Worm (Caenorhabditis elegans): ENCODE results near the gene F17A2.13.

F17A2.13 gene

DNA sequence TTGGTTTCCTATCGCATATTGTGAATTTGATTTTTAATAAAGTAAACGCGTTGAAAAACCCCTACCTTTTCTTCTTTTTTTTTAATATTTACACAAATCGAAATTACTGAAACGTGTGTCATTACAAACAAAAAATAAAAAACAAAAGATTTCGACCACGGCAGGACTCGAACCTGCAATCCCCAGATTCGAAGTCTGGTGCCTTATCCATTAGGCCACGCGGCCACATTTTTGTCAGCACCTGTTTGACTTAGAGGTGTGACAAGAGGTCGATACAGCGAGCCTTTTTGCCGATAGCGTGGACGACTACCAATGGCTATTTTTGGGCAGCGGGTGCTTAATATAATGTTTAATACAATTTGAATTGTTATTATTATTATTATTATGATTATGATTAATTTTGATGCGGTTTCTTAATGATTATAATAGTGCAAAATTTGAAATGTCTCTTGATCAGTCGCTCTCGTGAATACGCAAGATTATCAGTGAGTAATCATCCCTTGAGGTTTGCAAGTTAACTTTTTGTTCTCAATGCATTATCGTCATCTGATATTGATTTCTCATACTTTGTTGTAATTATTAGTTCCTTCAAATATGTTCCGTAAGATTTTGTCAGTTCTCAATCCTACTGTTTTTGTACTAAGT is 16.5 kb downstream of the F17A2.13 start, which contains the start of gene srd-44 (continued):
- TF ChIP-seq ceh-79 (tag; optimal IDR thresholded peaks at IDR 0.05) (no peak), hrde-1 (tag; optimal IDR thresholded peaks at IDR 0.05; ENCODE audit: borderline replicate concordance) (peak; percentile 26), bed-1 (GFP tag; IDR thresholded peaks at IDR 0.05) (no peak), tbx-9 (tag; optimal IDR thresholded peaks at IDR 0.05; ENCODE audit: borderline replicate concordance) (no peak), F55B11.4 (tag; optimal IDR thresholded peaks at IDR 0.05; ENCODE audit: borderline replicate concordance, insufficient read depth) (no peak), B0019.2 (GFP tag; conservative IDR thresholded peaks at IDR 0.05) (no peak), unc-62 (GFP tag; optimal IDR thresholded peaks at IDR 0.05) (no peak), unc-130 (GFP tag; optimal IDR thresholded peaks at IDR 0.05) (peak; percentile 18), lsy-27 (tag; optimal IDR thresholded peaks at IDR 0.05; ENCODE audit: borderline replicate concordance, insufficient read depth) (no peak), attf-6 (GFP tag; IDR thresholded peaks at IDR 0.05) (no peak), athp-1 (tag; optimal IDR thresholded peaks at IDR 0.05) (peak; percentile 45), tbp1 (GFP tag; optimal IDR thresholded peaks at IDR 0.05) (peak; percentile 95), hmg-20 (GFP tag; IDR thresholded peaks at IDR 0.05) (peak; percentile 60; the same call in 1 of the 2 replicates), die-1 (tag; optimal IDR thresholded peaks at IDR 0.05) (peak; percentile 71), nhr-27 (tag; optimal IDR thresholded peaks at IDR 0.05) (no peak), rec-8 (tag; optimal IDR thresholded peaks at IDR 0.05) (peak; percentile 42 to 56), lin-40 (tag; optimal IDR thresholded peaks at IDR 0.05) (no peak), ztf-18 (tag; optimal IDR thresholded peaks at IDR 0.05) (peak; percentile 30)

DNA sequence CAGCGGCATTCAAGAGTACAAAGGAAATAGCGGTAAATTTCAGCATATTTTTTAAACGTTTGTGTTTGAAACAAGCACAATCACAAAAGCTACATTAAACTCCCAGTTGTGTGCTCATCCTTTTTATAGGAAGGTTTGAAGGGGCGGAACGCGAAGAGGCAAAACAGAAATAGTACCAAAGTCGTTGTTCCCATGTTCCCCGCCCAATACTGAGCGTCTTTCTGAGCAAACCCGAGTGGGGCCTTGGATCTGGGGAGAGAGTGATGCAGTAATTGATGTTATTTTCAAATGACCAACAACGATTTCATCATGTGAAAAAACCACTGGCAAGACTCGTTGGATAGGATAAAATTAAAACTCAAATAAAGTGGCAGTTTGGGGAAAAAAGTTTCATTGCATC is 19.9 kb downstream of the F17A2.13 start, which contains the start of gene zig-2:
TSS of gene zig-2 (minus strand) at position 101 of the 400 bp plus-strand sequence.
- TF ChIP-seq ceh-58 (GFP tag; IDR thresholded peaks at IDR 0.05) (no peak), B0019.2 (GFP tag; conservative IDR thresholded peaks at IDR 0.05) (no peak), T26A5.8 (tag; optimal IDR thresholded peaks at IDR 0.05) (no peak), F33H1.4 (GFP tag; IDR thresholded peaks at IDR 0.05) (no peak), snpc-3.4 (tag; optimal IDR thresholded peaks at IDR 0.05) (no peak), B0336.3 (GFP tag; IDR thresholded peaks at IDR 0.05) (no peak), lsy-27 (tag; optimal IDR thresholded peaks at IDR 0.05; ENCODE audit: borderline replicate concordance, insufficient read depth) (no peak), ccch-3 (GFP tag; optimal IDR thresholded peaks at IDR 0.05) (no peak), unc-62 (GFP tag; optimal IDR thresholded peaks at IDR 0.05) (no peak), nhr-120 (GFP tag; IDR thresholded peaks at IDR 0.05) (no peak), ceh-40 (GFP tag; IDR thresholded peaks at IDR 0.05) (no peak), ama-1 (optimal IDR thresholded peaks at IDR 0.05) (no peak), ama-1 (GFP tag; optimal IDR thresholded peaks at IDR 0.05) (no peak), tbx-9 (tag; optimal IDR thresholded peaks at IDR 0.05; ENCODE audit: borderline replicate concordance) (no peak), madf-3 (GFP tag; IDR thresholded peaks at IDR 0.05) (no peak)

DNA sequence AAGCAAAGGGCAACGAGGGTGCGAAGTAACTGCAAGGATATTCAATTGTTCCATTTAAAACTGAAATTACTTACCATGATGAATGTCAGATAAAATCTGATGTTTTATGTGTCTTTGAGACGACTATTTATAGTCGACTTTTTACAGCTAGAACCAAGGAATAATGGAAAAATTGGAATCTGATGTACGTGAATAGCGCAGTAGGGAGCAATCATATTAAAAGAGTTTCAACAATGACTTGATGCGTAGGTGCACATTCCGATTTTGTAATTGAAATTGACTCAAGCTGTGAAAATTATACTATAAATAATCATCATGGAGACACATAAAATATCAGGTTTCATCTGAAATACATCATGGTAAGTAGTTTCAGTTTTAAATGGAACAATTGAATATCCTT is 21.8 kb downstream of the F17A2.13 start, which contains the start of the genes nspc-9 and nspc-10:
TSS of gene nspc-9 (minus strand) at position 101 of the 400 bp plus-strand sequence.
TSS of gene nspc-10 (plus strand) at position 331 of the 400 bp plus-strand sequence.
- TF ChIP-seq pbrm-1 (GFP tag; IDR thresholded peaks at IDR 0.05) (no peak), ztf-25 (GFP tag; IDR thresholded peaks at IDR 0.05) (no peak), C06A6.2 (GFP tag; conservative IDR thresholded peaks at IDR 0.05) (no peak), lin-54 (GFP tag; optimal IDR thresholded peaks at IDR 0.05) (no peak)

DNA sequence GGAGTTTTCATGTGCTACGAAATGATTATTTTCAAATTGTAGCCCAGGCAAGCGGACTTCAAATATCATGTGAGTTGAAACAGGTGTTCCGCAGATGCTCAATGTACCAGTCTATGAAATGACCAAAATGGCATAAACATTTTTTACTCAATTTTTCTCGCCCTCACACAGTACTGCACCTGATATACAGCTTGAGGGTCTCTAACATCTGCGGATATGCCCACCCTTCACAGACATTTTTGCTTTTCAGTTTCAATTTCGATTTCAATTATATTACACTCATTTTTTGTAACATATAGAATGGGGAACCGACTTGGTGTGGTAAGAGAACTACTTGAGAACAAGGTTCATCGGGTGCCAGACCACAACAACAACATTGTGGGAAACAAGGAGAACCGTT is 25.3 kb downstream of the F17A2.13 start, which contains the start of gene F42F12.11:
TSS of gene F42F12.11 (plus strand) at position 301 of the 400 bp plus-strand sequence.
- TF ChIP-seq sptf-2 (GFP tag; optimal IDR thresholded peaks at IDR 0.05) (no peak), rpc-1 (optimal IDR thresholded peaks at IDR 0.05) (no peak), rpc-1 (tag; optimal IDR thresholded peaks at IDR 0.05) (no peak), xnd-1 (tag; optimal IDR thresholded peaks at IDR 0.05) (no peak), chd-7 (tag; optimal IDR thresholded peaks at IDR 0.05) (no peak), ama-1 (optimal IDR thresholded peaks at IDR 0.05) (no peak), ama-1 (GFP tag; optimal IDR thresholded peaks at IDR 0.05) (no peak)
